Worm (Caenorhabditis elegans) whole organism, mixed stage, embryonic: ENCODE measurements around the gene cth-2.

ENCODE experiments used
- M03D4.4 ChIP-seq: sonication (generic microtip); optimal IDR thresholded peaks from 2 replicates; lab custom pipeline; 2017; ENCODE audit warnings: mild to moderate bottlenecking, missing genetic modification characterization, missing compliant biosample characterization
- bed-3 ChIP-seq: fragments of 200-800 bp; sonication (Bioruptor generic); optimal IDR thresholded peaks from 3 replicates; lab custom pipeline; 2018; ENCODE audit warnings: mild to moderate bottlenecking, missing genetic modification characterization, moderate library complexity, missing compliant biosample characterization
- blmp-1 ChIP-seq: fragments of 150-350 bp; optimal IDR thresholded peaks from 2 replicates; lab custom pipeline; 2014; ENCODE audit warnings: missing biosample characterization, missing genetic modification characterization
- ceh-39 ChIP-seq: fragments of 150-350 bp; optimal IDR thresholded peaks from 2 replicates; lab custom pipeline; 2014; ENCODE audit warnings: missing biosample characterization, missing genetic modification characterization
- ceh-43 ChIP-seq: fragments of 200-800 bp; sonication (Bioruptor generic); optimal IDR thresholded peaks from 2 replicates; lab custom pipeline; 2018; ENCODE audit warnings: mild to moderate bottlenecking, missing genetic modification characterization, moderate library complexity, missing compliant biosample characterization
- ceh-83 ChIP-seq: fragments of 200-800 bp; sonication (Bioruptor generic); optimal IDR thresholded peaks from 2 replicates; lab custom pipeline; 2018; ENCODE audit warnings: mild to moderate bottlenecking, missing genetic modification characterization, missing compliant biosample characterization
- ces-1 ChIP-seq: fragments of 150-350 bp; optimal IDR thresholded peaks from 2 replicates; lab custom pipeline; 2014; ENCODE audit warnings: missing biosample characterization, missing genetic modification reagents, missing genetic modification characterization
- cnd-1 ChIP-seq: fragments of 200-800 bp; sonication (Bioruptor generic); optimal IDR thresholded peaks from 2 replicates; lab custom pipeline; 2018; ENCODE audit warnings: mild to moderate bottlenecking, missing genetic modification characterization, missing compliant biosample characterization
- drap-1 ChIP-seq: fragments of 200-800 bp; sonication (Bioruptor generic); optimal IDR thresholded peaks from 3 replicates; lab custom pipeline; 2018; ENCODE audit warnings: mild to moderate bottlenecking, missing genetic modification characterization, missing compliant biosample characterization
- elt-1 ChIP-seq: sonication (generic microtip); optimal IDR thresholded peaks from 2 replicates; lab custom pipeline; 2017; ENCODE audit warnings: missing genetic modification characterization, mild to moderate bottlenecking, missing compliant biosample characterization, antibody characterized with exemption, moderate library complexity, borderline replicate concordance; ENCODE audit not compliant: insufficient read depth
- elt-3 ChIP-seq: fragments of 150-350 bp; optimal IDR thresholded peaks from 2 replicates; lab custom pipeline; 2014; ENCODE audit warnings: missing biosample characterization, missing genetic modification characterization
- flh-1 ChIP-seq: fragments of 200-800 bp; sonication (Bioruptor generic); optimal IDR thresholded peaks from 2 replicates; lab custom pipeline; 2018; ENCODE audit warnings: mild to moderate bottlenecking, missing genetic modification characterization, moderate library complexity, missing compliant biosample characterization
- ham-2 ChIP-seq: fragments of 200-800 bp; sonication (Bioruptor generic); optimal IDR thresholded peaks from 2 replicates; lab custom pipeline; 2018; ENCODE audit warnings: mild to moderate bottlenecking, missing genetic modification characterization, missing compliant biosample characterization
- hlh-1 ChIP-seq: fragments of 150-350 bp; optimal IDR thresholded peaks from 2 replicates; lab custom pipeline; 2014; ENCODE audit warnings: missing biosample characterization, missing genetic modification reagents, missing genetic modification characterization
- lin-13 ChIP-seq: fragments of 150-350 bp; optimal IDR thresholded peaks from 2 replicates; lab custom pipeline; 2014; ENCODE audit warnings: missing biosample characterization, missing genetic modification characterization
- lin-32 ChIP-seq: fragments of 200-800 bp; sonication (Bioruptor generic); optimal IDR thresholded peaks from 2 replicates; lab custom pipeline; 2018; ENCODE audit warnings: mild to moderate bottlenecking, missing genetic modification characterization, missing compliant biosample characterization
- lsy-2 ChIP-seq: fragments of 150-350 bp; optimal IDR thresholded peaks from 2 replicates; lab custom pipeline; 2014; ENCODE audit warnings: missing biosample characterization, missing genetic modification characterization
- mab-5 ChIP-seq: fragments of 150-350 bp; optimal IDR thresholded peaks from 2 replicates; lab custom pipeline; 2014; ENCODE audit warnings: missing biosample characterization, missing genetic modification characterization
- mep-1 ChIP-seq: fragments of 150-350 bp; optimal IDR thresholded peaks from 2 replicates; lab custom pipeline; 2017; ENCODE audit warnings: missing biosample characterization, missing genetic modification reagents, missing genetic modification characterization, inconsistent platforms
- mls-2 ChIP-seq: sonication (generic microtip); optimal IDR thresholded peaks from 2 replicates; lab custom pipeline; 2016; ENCODE audit warnings: mild to moderate bottlenecking, missing genetic modification characterization, moderate library complexity, missing compliant biosample characterization
- nhr-12 ChIP-seq: fragments of 150-350 bp; optimal IDR thresholded peaks from 2 replicates; lab custom pipeline; 2014; ENCODE audit warnings: missing biosample characterization, missing genetic modification characterization
- nhr-2 ChIP-seq: fragments of 150-350 bp; optimal IDR thresholded peaks from 2 replicates; lab custom pipeline; 2014; ENCODE audit warnings: missing biosample characterization, missing genetic modification characterization
- nhr-237 ChIP-seq: fragments of 150-350 bp; optimal IDR thresholded peaks from 2 replicates; lab custom pipeline; 2014; ENCODE audit warnings: missing biosample characterization, missing genetic modification characterization
- nhr-28 ChIP-seq: fragments of 150-350 bp; optimal IDR thresholded peaks from 2 replicates; lab custom pipeline; 2014; ENCODE audit warnings: missing biosample characterization, missing genetic modification characterization
- nhr-76 ChIP-seq: sonication (generic microtip); optimal IDR thresholded peaks from 2 replicates; lab custom pipeline; 2017; ENCODE audit warnings: missing biosample characterization, missing genetic modification characterization
- pha-4 ChIP-seq: fragments of 150-350 bp; optimal IDR thresholded peaks from 2 replicates; lab custom pipeline; 2018; ENCODE audit warnings: missing biosample characterization, missing genetic modification reagents, missing genetic modification characterization
- sem-2 ChIP-seq: fragments of 200-800 bp; sonication (Bioruptor generic); optimal IDR thresholded peaks from 2 replicates; lab custom pipeline; 2018; ENCODE audit warnings: mild to moderate bottlenecking, missing genetic modification characterization, missing compliant biosample characterization
- snpc-4 ChIP-seq: fragments of 150-350 bp; optimal IDR thresholded peaks from 2 replicates; lab custom pipeline; 2014; ENCODE audit warnings: missing biosample characterization, missing genetic modification characterization
- sptf-1 ChIP-seq: sonication (generic microtip); optimal IDR thresholded peaks from 2 replicates; lab custom pipeline; 2017; ENCODE audit warnings: mild to moderate bottlenecking, missing genetic modification characterization, moderate library complexity, missing compliant biosample characterization
- tbx-8 ChIP-seq: fragments of 200-800 bp; sonication (Bioruptor generic); optimal IDR thresholded peaks from 2 replicates; lab custom pipeline; 2018; ENCODE audit warnings: mild to moderate bottlenecking, missing genetic modification characterization, moderate library complexity, missing compliant biosample characterization
- unc-120 ChIP-seq: sonication (generic microtip); optimal IDR thresholded peaks from 2 replicates; lab custom pipeline; 2017; ENCODE audit warnings: missing genetic modification characterization, missing compliant biosample characterization; ENCODE audit not compliant: poor library complexity, severe bottlenecking
- unc-39 ChIP-seq: fragments of 150-350 bp; optimal IDR thresholded peaks from 2 replicates; lab custom pipeline; 2014; ENCODE audit warnings: missing biosample characterization, missing genetic modification characterization
- unc-62 ChIP-seq: fragments of 150-350 bp; optimal IDR thresholded peaks from 2 replicates; lab custom pipeline; 2014; ENCODE audit warnings: missing biosample characterization, missing genetic modification reagents, missing genetic modification characterization
- zip-8 ChIP-seq: fragments of 150-350 bp; optimal IDR thresholded peaks from 2 replicates; lab custom pipeline; 2014; ENCODE audit warnings: missing biosample characterization, missing genetic modification characterization
- ztf-11 ChIP-seq: fragments of 150-350 bp; optimal IDR thresholded peaks from 2 replicates; lab custom pipeline; 2014; ENCODE audit warnings: missing biosample characterization, missing genetic modification characterization

Gene cth-2

ce11 chrII:7075564-7076228 is 17.9 kb upstream of the cth-2 start, which contains the start of gene T02G5.7:
T02G5.7 (plus strand) TSS chrII:7075614.
- TF ChIP-seq mls-2 = no peak
- TF ChIP-seq, all 35 proteins: peak for 0

- TF ChIP-seq nhr-237 (tag; lab: Kevin White, UChicago) (no peak), cnd-1 (tag; lab: Kevin White, UChicago) (no peak), drap-1 (no peak), snpc-4 (tag; lab: Kevin White, UChicago) (no peak), nhr-28 (no peak), tbx-8 (GFP tag; lab: Kevin White, UChicago) (no peak), bed-3 (GFP tag; lab: Kevin White, UChicago) (no peak), nhr-12 (tag; lab: Kevin White, UChicago) (no peak), ceh-83 (GFP tag; lab: Kevin White, UChicago) (no peak), mls-2 (no peak), sem-2 (GFP tag; lab: Kevin White, UChicago) (no peak), elt-1 (tag; lab: Kevin White, UChicago) (no peak), hlh-1 (tag; lab: Kevin White, UChicago) (no peak), flh-1 (GFP tag; lab: Kevin White, UChicago) (no peak), zip-8 (tag; lab: Kevin White, UChicago) (no peak), elt-3 (tag; lab: Kevin White, UChicago) (no peak), ztf-11 (tag; lab: Kevin White, UChicago) (no peak), sptf-1 (tag; lab: Kevin White, UChicago) (no peak), lsy-2 (no peak)
Measured at ce11 chrII:7073537-7073913, 15.8 kb upstream of the cth-2 start, which contains the start of gene kat-1. kat-1 (plus strand) TSS chrII:7073814.

- TF ChIP-seq mls-2 (no peak), nhr-12 (tag; lab: Kevin White, UChicago) (no peak), mab-5 (no peak), unc-120 (no peak), unc-62 (GFP tag; lab: Kevin White, UChicago) (no peak), lin-32 (GFP tag; lab: Kevin White, UChicago) (no peak), unc-39 (tag; lab: Kevin White, UChicago) (no peak), flh-1 (GFP tag; lab: Kevin White, UChicago) (no peak), pha-4 (tag; lab: Kevin White, UChicago) (no peak), ztf-11 (tag; lab: Kevin White, UChicago) (no peak), cnd-1 (tag; lab: Kevin White, UChicago) (peak; percentile 30), ceh-83 (GFP tag; lab: Kevin White, UChicago) (no peak), blmp-1 (no peak), drap-1 (no peak), nhr-28 (no peak), nhr-76 (no peak), ceh-43 (GFP tag; lab: Kevin White, UChicago) (no peak), zip-8 (tag; lab: Kevin White, UChicago) (no peak), ceh-39 (no peak), elt-3 (tag; lab: Kevin White, UChicago) (no peak), ces-1 (GFP tag; lab: Kevin White, UChicago) (peak; percentile 95), bed-3 (GFP tag; lab: Kevin White, UChicago) (no peak), nhr-237 (tag; lab: Kevin White, UChicago) (peak; percentile 76), hlh-1 (tag; lab: Kevin White, UChicago) (no peak), tbx-8 (GFP tag; lab: Kevin White, UChicago) (no peak), nhr-2 (tag; lab: Kevin White, UChicago) (no peak), lsy-2 (peak; percentile 80), elt-1 (tag; lab: Kevin White, UChicago) (no peak), sem-2 (GFP tag; lab: Kevin White, UChicago) (no peak), lin-13 (tag; lab: Kevin White, UChicago) (peak; percentile 4), mep-1 (tag; lab: Kevin White, UChicago) (peak; percentile 63), ham-2 (GFP tag; lab: Kevin White, UChicago) (no peak), sptf-1 (tag; lab: Kevin White, UChicago) (peak; percentile 68), M03D4.4 (tag; lab: Kevin White, UChicago) (no peak), snpc-4 (tag; lab: Kevin White, UChicago) (no peak)
Measured at ce11 chrII:7072590-7073536, 15.1 kb upstream of the cth-2 start.
